Worm (Caenorhabditis elegans): ENCODE results near the gene hch-1.
A peak's percentile ranks its signal among the peaks of the same experiment; 100 is the strongest.

hch-1 gene

ce11 chrX:14709591-14709990, 9.8 kb upstream of the hch-1 start:
- TF ChIP-seq blmp-1 (tag; optimal IDR thresholded peaks at IDR 0.05; ENCODE audit: insufficient read depth) (peak; percentile 64), lin-39 (tag; optimal IDR thresholded peaks at IDR 0.05) (no peak), fos-1 (tag; optimal IDR thresholded peaks at IDR 0.05) (peak; percentile 61)

ce11 chrX:14708176-14708642, 8.4 kb upstream of the hch-1 start:
- TF ChIP-seq ZK546.5 (tag; optimal IDR thresholded peaks at IDR 0.05) (no peak), unc-55 (GFP tag; optimal IDR thresholded peaks at IDR 0.05) (peak; percentile 96), unc-62 (GFP tag; optimal IDR thresholded peaks at IDR 0.05) (no peak), nhr-25 (tag; optimal IDR thresholded peaks at IDR 0.05) (peak; percentile 88), blmp-1 (tag; optimal IDR thresholded peaks at IDR 0.05; ENCODE audit: insufficient read depth) (peak; percentile 68), nhr-21 (tag; optimal IDR thresholded peaks at IDR 0.05) (peak; percentile 89), lin-11 (tag; optimal IDR thresholded peaks at IDR 0.05) (peak; percentile 95), nhr-77 (tag; optimal IDR thresholded peaks at IDR 0.05) (no peak), gmeb-1 (tag; optimal IDR thresholded peaks at IDR 0.05) (peak; percentile 61), ztf-11 (tag; optimal IDR thresholded peaks at IDR 0.05) (no peak), skn-1 (tag; optimal IDR thresholded peaks at IDR 0.05) (no peak), peb-1 (tag; optimal IDR thresholded peaks at IDR 0.05) (no peak), elt-1 (tag; optimal IDR thresholded peaks at IDR 0.05) (no peak), crh-2 (tag; optimal IDR thresholded peaks at IDR 0.05) (peak; percentile 91), fos-1 (tag; optimal IDR thresholded peaks at IDR 0.05) (peak; percentile 98), mab-5 (tag; optimal IDR thresholded peaks at IDR 0.05) (peak; percentile 92), mbf-1 (tag; optimal IDR thresholded peaks at IDR 0.05) (no peak), nhr-23 (tag; optimal IDR thresholded peaks at IDR 0.05) (no peak), nhr-10 (tag; optimal IDR thresholded peaks at IDR 0.05) (peak; percentile 53), ceh-82 (tag; optimal IDR thresholded peaks at IDR 0.05) (peak; percentile 92), alr-1 (tag; optimal IDR thresholded peaks at IDR 0.05) (no peak), nhr-6 (tag; optimal IDR thresholded peaks at IDR 0.05) (peak; percentile 79), sma-9 (GFP tag; optimal IDR thresholded peaks at IDR 0.05) (peak; percentile 93), sma-9 (tag; optimal IDR thresholded peaks at IDR 0.05) (no peak), sma-3 (GFP tag; optimal IDR thresholded peaks at IDR 0.05) (peak; percentile 90), zag-1 (tag; optimal IDR thresholded peaks at IDR 0.05) (peak; percentile 97), ztf-4 (tag; optimal IDR thresholded peaks at IDR 0.05) (peak; percentile 85), aly-2 (tag; optimal IDR thresholded peaks at IDR 0.05) (no peak), mdl-1 (tag; optimal IDR thresholded peaks at IDR 0.05) (peak; percentile 43 to 91), ztf-1 (GFP tag; conservative IDR thresholded peaks at IDR 0.05) (no peak), ama-1 (optimal IDR thresholded peaks at IDR 0.05) (no peak), lin-13 (GFP tag; optimal IDR thresholded peaks at IDR 0.05) (peak; percentile 93), dmd-4 (tag; optimal IDR thresholded peaks at IDR 0.05) (no peak), nhr-129 (tag; optimal IDR thresholded peaks at IDR 0.05) (peak; percentile 94), snpc-4 (tag; optimal IDR thresholded peaks at IDR 0.05) (peak; percentile 84), Y55F3AM.14 (GFP tag; optimal IDR thresholded peaks at IDR 0.05) (peak; percentile 96), ceh-16 (tag; optimal IDR thresholded peaks at IDR 0.05) (peak; percentile 94), lin-39 (tag; optimal IDR thresholded peaks at IDR 0.05) (no peak), lsy-2 (tag; optimal IDR thresholded peaks at IDR 0.05) (peak; percentile 76 to 84), nhr-11 (tag; optimal IDR thresholded peaks at IDR 0.05) (no peak), C34F6.9 (tag; optimal IDR thresholded peaks at IDR 0.05) (peak; percentile 97), egl-27 (tag; optimal IDR thresholded peaks at IDR 0.05) (peak; percentile 88), R02D3.7 (tag; optimal IDR thresholded peaks at IDR 0.05) (peak; percentile 9), elt-3 (tag; optimal IDR thresholded peaks at IDR 0.05) (no peak), sem-4 (tag; optimal IDR thresholded peaks at IDR 0.05) (peak; percentile 76), F13H6.1 (tag; optimal IDR thresholded peaks at IDR 0.05) (peak; percentile 97), nhr-12 (tag; optimal IDR thresholded peaks at IDR 0.05) (no peak), unc-39 (tag; optimal IDR thresholded peaks at IDR 0.05) (peak; percentile 33), nhr-237 (tag; optimal IDR thresholded peaks at IDR 0.05) (no peak)
